Fruit fly (Drosophila melanogaster) whole organism, embryonic: Measurements from ENCODE around the gene CG33946.

Source experiments
- ATbp ChIP-seq: fragments of 200-800 bp; sonication (Bioruptor generic); optimal IDR thresholded peaks from 2 replicates; lab custom pipeline; 2017; ENCODE audit warnings: missing biosample characterization, mild to moderate bottlenecking, missing genetic modification characterization, missing genetic modification reagents
- C15 ChIP-seq: fragments of 200-800 bp; sonication (Bioruptor generic); IDR thresholded peaks from 3 replicates; pipeline ENCODE4 v1.3.6; 2022; ENCODE audit warnings: missing biosample characterization, missing genetic modification characterization
- CG10321 ChIP-seq: fragments of 200-800 bp; sonication (Bioruptor generic); IDR thresholded peaks from 2 replicates; pipeline ENCODE4 v1.3.6; 2022; ENCODE audit warnings: missing biosample characterization, missing genetic modification characterization
- CG12659 ChIP-seq: fragments of 200-800 bp; sonication (Bioruptor generic); optimal IDR thresholded peaks from 3 replicates; lab custom pipeline; 2017; ENCODE audit warnings: mild to moderate bottlenecking, missing biosample characterization, missing genetic modification reagents, missing genetic modification characterization
- CG12769 ChIP-seq: fragments of 200-800 bp; sonication (Bioruptor generic); optimal IDR thresholded peaks from 2 replicates; lab custom pipeline; 2019; ENCODE audit warnings: missing biosample characterization, mild to moderate bottlenecking, missing genetic modification characterization, moderate library complexity
- CG13123 ChIP-seq: fragments of 200-800 bp; sonication (Bioruptor generic); optimal IDR thresholded peaks from 2 replicates; lab custom pipeline; 2016; ENCODE audit warnings: missing biosample characterization, missing genetic modification characterization
- CG1603 ChIP-seq: fragments of 200-800 bp; sonication (Bioruptor generic); optimal IDR thresholded peaks from 2 replicates; lab custom pipeline; 2019; ENCODE audit warnings: missing biosample characterization, mild to moderate bottlenecking, missing genetic modification characterization, moderate library complexity
- CG18011 ChIP-seq: fragments of 200-800 bp; sonication (Bioruptor generic); optimal IDR thresholded peaks from 2 replicates; lab custom pipeline; 2017; ENCODE audit warnings: missing biosample characterization, missing genetic modification characterization, mild to moderate bottlenecking, moderate library complexity, missing genotype
- CG18262 ChIP-seq: fragments of 200-800 bp; optimal IDR thresholded peaks from 3 replicates; lab custom pipeline; 2019; ENCODE audit warnings: missing biosample characterization, mild to moderate bottlenecking, missing genetic modification characterization, moderate library complexity
- CG2199 ChIP-seq: fragments of 200-800 bp; sonication (Bioruptor generic); IDR thresholded peaks from 3 replicates; pipeline ENCODE4 v1.3.6; 2022; ENCODE audit warnings: missing biosample characterization, missing genetic modification characterization
- CG30403 ChIP-seq: fragments of 200-800 bp; sonication (Bioruptor generic); optimal IDR thresholded peaks from 3 replicates; lab custom pipeline; 2016; ENCODE audit warnings: missing biosample characterization, missing genetic modification characterization
- CG31224 ChIP-seq: fragments of 200-800 bp; sonication (Bioruptor generic); IDR thresholded peaks from 2 replicates; pipeline ENCODE4 v1.3.6; 2022; ENCODE audit warnings: missing biosample characterization, missing genetic modification characterization
- CG4328 ChIP-seq: fragments of 200-800 bp; sonication (Bioruptor generic); optimal IDR thresholded peaks from 3 replicates; lab custom pipeline; 2017; ENCODE audit warnings: missing biosample characterization, missing genetic modification reagents, missing genetic modification characterization
- CG4820 ChIP-seq: fragments of 200-800 bp; sonication (Bioruptor generic); optimal IDR thresholded peaks from 3 replicates; lab custom pipeline; 2016; ENCODE audit warnings: missing biosample characterization, missing genetic modification characterization
- CG5180 ChIP-seq: fragments of 200-800 bp; sonication (Bioruptor generic); optimal IDR thresholded peaks from 3 replicates; lab custom pipeline; 2017; ENCODE audit warnings: missing biosample characterization, missing genetic modification characterization, mild to moderate bottlenecking, moderate library complexity, missing genetic modification reagents
- CG8359 ChIP-seq: fragments of 200-800 bp; sonication (Bioruptor generic); optimal IDR thresholded peaks from 2 replicates; lab custom pipeline; 2017; ENCODE audit warnings: missing biosample characterization, mild to moderate bottlenecking, missing genetic modification characterization, borderline replicate concordance
- CG9797 ChIP-seq: fragments of 200-800 bp; sonication (Bioruptor generic); optimal IDR thresholded peaks from 3 replicates; lab custom pipeline; 2018; ENCODE audit warnings: missing biosample characterization, mild to moderate bottlenecking, missing genetic modification characterization
- Camta ChIP-seq: fragments of 200-800 bp; sonication (Bioruptor generic); optimal IDR thresholded peaks from 2 replicates; lab custom pipeline; 2016; ENCODE audit warnings: missing biosample characterization, missing genetic modification characterization
- Deaf1 ChIP-seq: fragments of 200-800 bp; optimal IDR thresholded peaks from 3 replicates; lab custom pipeline; 2019; ENCODE audit warnings: missing biosample characterization, mild to moderate bottlenecking, missing genetic modification characterization, moderate library complexity
- Dek ChIP-seq: fragments of 200-800 bp; sonication (Bioruptor generic); optimal IDR thresholded peaks from 3 replicates; lab custom pipeline; 2019; ENCODE audit warnings: missing biosample characterization, mild to moderate bottlenecking, missing genetic modification characterization, moderate library complexity
- Doc3 ChIP-seq: fragments of 200-800 bp; sonication (Bioruptor generic); IDR thresholded peaks from 3 replicates; pipeline ENCODE4 v1.3.6; 2022; ENCODE audit warnings: missing biosample characterization, missing genetic modification characterization; ENCODE audit not compliant: partially characterized antibody
- ERR ChIP-seq: fragments of 200-800 bp; sonication (Bioruptor generic); optimal IDR thresholded peaks from 2 replicates; lab custom pipeline; 2016; ENCODE audit warnings: missing biosample characterization, missing genetic modification characterization
- H2.0 ChIP-seq: fragments of 200-800 bp; sonication (Bioruptor generic); IDR thresholded peaks from 2 replicates; pipeline ENCODE4 v1.3.6; 2022; ENCODE audit warnings: missing biosample characterization, missing genetic modification characterization
- MBD-R2 ChIP-seq: fragments of 200-800 bp; sonication (Bioruptor generic); IDR thresholded peaks from 2 replicates; pipeline ENCODE4 v1.3.6; 2022; ENCODE audit warnings: missing biosample characterization, missing genetic modification characterization
- MTF-1 ChIP-seq: fragments of 200-800 bp; sonication (Bioruptor generic); optimal IDR thresholded peaks from 2 replicates; lab custom pipeline; 2018; ENCODE audit warnings: missing biosample characterization, mild to moderate bottlenecking, missing genetic modification characterization, borderline replicate concordance
- Meics ChIP-seq: fragments of 200-800 bp; sonication (Bioruptor generic); optimal IDR thresholded peaks from 2 replicates; lab custom pipeline; 2017; ENCODE audit warnings: missing biosample characterization, mild to moderate bottlenecking, missing genetic modification characterization
- NFAT ChIP-seq: fragments of 200-800 bp; sonication (Bioruptor generic); IDR thresholded peaks from 2 replicates; pipeline ENCODE4 v1.3.6; 2022; ENCODE audit warnings: missing biosample characterization, missing genetic modification characterization
- Spps ChIP-seq: fragments of 200-800 bp; sonication (Bioruptor generic); optimal IDR thresholded peaks from 2 replicates; lab custom pipeline; 2018; ENCODE audit warnings: missing biosample characterization, mild to moderate bottlenecking, missing genetic modification characterization
- TFAM ChIP-seq: fragments of 200-800 bp; sonication (Bioruptor generic); optimal IDR thresholded peaks from 2 replicates; lab custom pipeline; 2017; ENCODE audit warnings: missing biosample characterization, missing genetic modification characterization, inconsistent platforms
- Xbp1 ChIP-seq: fragments of 200-800 bp; sonication (Bioruptor generic); optimal IDR thresholded peaks from 3 replicates; lab custom pipeline; 2016; ENCODE audit warnings: missing biosample characterization, mild to moderate bottlenecking, missing genetic modification characterization
- bigmax ChIP-seq: fragments of 200-800 bp; sonication (Bioruptor generic); optimal IDR thresholded peaks from 2 replicates; lab custom pipeline; 2018; ENCODE audit warnings: missing biosample characterization, mild to moderate bottlenecking, missing genetic modification characterization
- btn ChIP-seq: fragments of 200-800 bp; sonication (Bioruptor generic); optimal IDR thresholded peaks from 2 replicates; lab custom pipeline; 2016; ENCODE audit warnings: missing biosample characterization, missing genetic modification characterization
- chm ChIP-seq: fragments of 200-800 bp; sonication (Bioruptor generic); IDR thresholded peaks from 2 replicates; pipeline ENCODE4 v1.3.6; 2022; ENCODE audit warnings: missing biosample characterization, missing genetic modification characterization
- corto ChIP-seq: fragments of 200-800 bp; sonication (Bioruptor generic); optimal IDR thresholded peaks from 2 replicates; lab custom pipeline; 2016; ENCODE audit warnings: missing biosample characterization, mild to moderate bottlenecking, missing genetic modification characterization, moderate library complexity
- crol ChIP-seq: fragments of 200-800 bp; sonication (Bioruptor generic); IDR thresholded peaks from 2 replicates; pipeline ENCODE4 v1.3.6; 2022; ENCODE audit warnings: missing biosample characterization, missing genetic modification characterization
- ewg ChIP-seq: fragments of 200-800 bp; sonication (Bioruptor generic); optimal IDR thresholded peaks from 3 replicates; lab custom pipeline; 2017; ENCODE audit warnings: mild to moderate bottlenecking, missing biosample characterization, missing genetic modification reagents, missing genetic modification characterization
- eyg ChIP-seq: fragments of 200-800 bp; sonication (Bioruptor generic); optimal IDR thresholded peaks from 3 replicates; lab custom pipeline; 2016; ENCODE audit warnings: missing biosample characterization, missing genetic modification characterization
- ham ChIP-seq: fragments of 200-800 bp; sonication (Bioruptor generic); IDR thresholded peaks from 2 replicates; pipeline ENCODE4 v1.3.6; 2022; ENCODE audit warnings: missing biosample characterization, missing genetic modification characterization
- jing ChIP-seq: fragments of 200-800 bp; sonication (Bioruptor generic); optimal IDR thresholded peaks from 2 replicates; lab custom pipeline; 2018; ENCODE audit warnings: missing biosample characterization, mild to moderate bottlenecking, missing genetic modification characterization
- lab ChIP-seq: fragments of 200-800 bp; sonication (Bioruptor generic); optimal IDR thresholded peaks from 3 replicates; lab custom pipeline; 2017; ENCODE audit warnings: missing biosample characterization, missing genetic modification characterization, mild to moderate bottlenecking, moderate library complexity, missing genetic modification reagents
- pan ChIP-seq, 4 experiments: fragments of >200 bp in 3 of 4; fragments of 200-800 bp in 1 of 4; sonication (Bioruptor generic) in 1 of 4; optimal IDR thresholded peaks in 3 of 4; IDR thresholded peaks in 1 of 4; 2 replicates each; pipeline versions ENCODE4 v1.3.6 to Lab custom; 2017 to 2022; ENCODE audit warnings: missing biosample characterization in 2 of 4, missing genetic modification characterization in 2 of 4, mixed read lengths in 1 of 4
- pros ChIP-seq: fragments of 200-800 bp; sonication (Bioruptor generic); optimal IDR thresholded peaks from 3 replicates; lab custom pipeline; 2019; ENCODE audit warnings: missing biosample characterization, mild to moderate bottlenecking, missing genetic modification characterization, moderate library complexity
- pum ChIP-seq: fragments of 200-800 bp; sonication (Bioruptor generic); optimal IDR thresholded peaks from 2 replicates; lab custom pipeline; 2016; ENCODE audit warnings: missing biosample characterization, missing genetic modification characterization
- row ChIP-seq: fragments of 200-800 bp; sonication (Bioruptor generic); IDR thresholded peaks from 3 replicates; pipeline ENCODE4 v1.3.6; 2022; ENCODE audit warnings: missing biosample characterization, missing genetic modification characterization
- schlank ChIP-seq: fragments of 200-800 bp; sonication (Bioruptor generic); optimal IDR thresholded peaks from 2 replicates; lab custom pipeline; 2018; ENCODE audit warnings: missing biosample characterization, mild to moderate bottlenecking, missing genetic modification characterization
- shn ChIP-seq: fragments of 200-800 bp; sonication (Bioruptor generic); optimal IDR thresholded peaks from 3 replicates; lab custom pipeline; 2016; ENCODE audit warnings: missing biosample characterization, missing genetic modification characterization
- slbo ChIP-seq: fragments of 200-800 bp; sonication (Bioruptor generic); IDR thresholded peaks from 2 replicates; pipeline ENCODE4 v1.3.6; 2022; ENCODE audit warnings: missing biosample characterization, missing genetic modification characterization
- twi ChIP-seq: fragments of 200-800 bp; optimal IDR thresholded peaks from 2 replicates; lab custom pipeline; 2019; ENCODE audit warnings: missing biosample characterization, mild to moderate bottlenecking, missing genetic modification characterization, moderate library complexity
- unpg ChIP-seq: fragments of 200-800 bp; sonication (Bioruptor generic); optimal IDR thresholded peaks from 3 replicates; lab custom pipeline; 2018; ENCODE audit warnings: missing biosample characterization, mild to moderate bottlenecking, missing genetic modification characterization, moderate library complexity
- vfl ChIP-seq: fragments of 200-800 bp; sonication (Bioruptor generic); optimal IDR thresholded peaks from 2 replicates; lab custom pipeline; 2016; ENCODE audit warnings: missing biosample characterization, missing genetic modification characterization
- z ChIP-seq: fragments of 200-800 bp; sonication (Bioruptor generic); IDR thresholded peaks from 3 replicates; pipeline ENCODE4 v1.3.6; 2022; ENCODE audit warnings: missing biosample characterization, missing genetic modification characterization

The CG33946 gene

dm6 chr3L:6220187-6220586, at the start of gene CG33946 (continued):
- no peak for TF ChIP-seq bigmax
- no peak for TF ChIP-seq corto (GFP tag; lab: Kevin White, UChicago)
- TF ChIP-seq MTF-1 (GFP tag; lab: Kevin White, UChicago) = no peak
- no peak for TF ChIP-seq btn
- no peak for TF ChIP-seq Deaf1
- peak; percentile 12 for TF ChIP-seq Xbp1 (GFP tag; lab: Kevin White, UChicago)
- no peak for TF ChIP-seq ERR (GFP tag; lab: Kevin White, UChicago)
- no peak for TF ChIP-seq Camta (GFP tag; lab: Kevin White, UChicago)
- no peak for TF ChIP-seq CG18011 (GFP tag; lab: Kevin White, UChicago)
- TF ChIP-seq Meics (GFP tag; lab: Kevin White, UChicago) = no peak
- no peak for TF ChIP-seq pan (optimal IDR thresholded peaks at IDR 0.05; lab: Kevin White, UChicago)
- peak in 1 of 2 experiments; percentile 55 for TF ChIP-seq pan (GFP tag; optimal IDR thresholded peaks at IDR 0.05 in 1 of 2, IDR thresholded peaks at IDR 0.05 in 1 of 2)
- TF ChIP-seq MBD-R2 = no peak
- no peak for TF ChIP-seq lab (GFP tag; lab: Kevin White, UChicago)
- TF ChIP-seq CG4328 (GFP tag; lab: Kevin White, UChicago) = no peak
- TF ChIP-seq slbo (GFP tag; lab: Robert Waterston, UW) = peak; percentile 51
- TF ChIP-seq C15 = no peak
- TF ChIP-seq CG5180 (GFP tag; lab: Kevin White, UChicago) = no peak
- peak; percentile 53 for TF ChIP-seq row (GFP tag; lab: Robert Waterston, UW)
- no peak for TF ChIP-seq twi (tag; lab: Kevin White, UChicago)
- no peak for TF ChIP-seq Spps (tag; lab: Kevin White, UChicago)
- no peak for TF ChIP-seq CG12659 (GFP tag; lab: Kevin White, UChicago)
- TF ChIP-seq jing (GFP tag; lab: Kevin White, UChicago) = peak; percentile 1
- no peak for TF ChIP-seq CG13123 (GFP tag; lab: Kevin White, UChicago)
- 0 out of 2 replicates have a peak, but pooled peaks have one; percentile 23 for TF ChIP-seq chm
- no peak for TF ChIP-seq CG10321 (GFP tag; lab: Robert Waterston, UW)
- no peak for TF ChIP-seq crol
- TF ChIP-seq CG30403 (GFP tag; lab: Kevin White, UChicago) = peak; percentile 16
- no peak for TF ChIP-seq NFAT (GFP tag; lab: Robert Waterston, UW)
- TF ChIP-seq pros (GFP tag; lab: Kevin White, UChicago) = no peak
- no peak for TF ChIP-seq Dek (tag; lab: Kevin White, UChicago)
- TF ChIP-seq eyg = no peak
- TF ChIP-seq CG1603 (tag; lab: Kevin White, UChicago) = peak; percentile 27
- peak; percentile 36; the same call in 1 of the 2 replicates for TF ChIP-seq H2.0 (GFP tag; lab: Robert Waterston, UW)
- no peak for TF ChIP-seq ham
- TF ChIP-seq TFAM = no peak
- TF ChIP-seq z (GFP tag; lab: Robert Waterston, UW) = no peak
- peak; percentile 25 for TF ChIP-seq shn (GFP tag; lab: Kevin White, UChicago)
- no peak for TF ChIP-seq CG9797 (GFP tag; lab: Kevin White, UChicago)
- TF ChIP-seq CG18262 (tag; lab: Kevin White, UChicago) = peak; percentile 10
- no peak for TF ChIP-seq CG2199 (GFP tag; lab: Robert Waterston, UW)
- TF ChIP-seq pum = peak; percentile 6
- TF ChIP-seq CG8359 (GFP tag; lab: Kevin White, UChicago) = no peak
- TF ChIP-seq ATbp (GFP tag; lab: Kevin White, UChicago) = no peak
- TF ChIP-seq Doc3 (GFP tag; lab: Robert Waterston, UW) = no peak
- no peak for TF ChIP-seq vfl (GFP tag; lab: Kevin White, UChicago)
- TF ChIP-seq schlank (tag; lab: Kevin White, UChicago) = no peak
- no peak for TF ChIP-seq CG12769
- peak; percentile 23 for TF ChIP-seq CG4820 (GFP tag; lab: Kevin White, UChicago)
- TF ChIP-seq CG31224 (GFP tag; lab: Robert Waterston, UW) = no peak
- no peak for TF ChIP-seq ewg (GFP tag; lab: Kevin White, UChicago)
- TF ChIP-seq unpg = no peak
